Comparison of ENCODE assay signal across 5 fruit fly cellular contexts in the genomic region with DNA sequence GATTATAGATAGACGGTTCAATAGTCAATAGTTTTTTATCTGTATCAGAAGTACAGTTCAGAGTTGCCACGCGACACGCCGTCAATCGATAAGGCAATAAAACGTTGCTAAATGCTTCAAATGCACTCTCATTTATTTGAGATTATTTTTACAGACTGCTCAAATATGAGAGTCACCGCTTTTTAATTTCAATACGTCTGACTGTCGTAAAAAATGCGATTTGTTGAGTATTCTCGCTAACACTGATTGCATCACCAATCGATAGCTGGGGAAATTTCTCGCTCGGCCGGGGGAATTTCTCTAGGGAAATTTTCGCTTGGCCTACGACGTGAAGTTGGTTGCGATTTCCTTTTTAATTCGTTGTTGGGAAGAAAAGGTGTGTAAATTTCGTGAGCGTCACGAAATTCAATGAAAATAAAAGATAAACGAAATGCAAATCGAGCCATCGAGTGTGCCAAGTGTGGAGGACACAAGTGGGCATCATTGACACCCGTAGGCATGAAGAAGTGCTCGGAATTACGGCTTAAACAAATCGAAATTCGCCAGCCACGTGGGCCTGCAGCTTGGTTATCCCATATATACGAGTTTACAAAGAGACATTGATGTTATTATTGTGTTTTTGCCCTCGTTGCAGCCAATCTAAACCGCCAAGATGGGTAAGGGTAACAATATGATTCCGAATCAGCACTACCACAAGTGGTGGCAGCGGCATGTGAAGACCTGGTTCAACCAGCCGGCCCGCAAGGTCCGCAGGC.
TF ChIP-seq lines count a peak whose summit lies in the region.

Dref (minus strand) TSS at position 247 of the 755 bp plus-strand sequence.
RpL13 (plus strand) TSS at position 331 of the 755 bp plus-strand sequence.

TF ChIP-seq in whole organism, adult, 20 proteins besides CTCF, POLR2A, EP300 and RAD21 (continued from another document):
- TF ChIP-seq CG11617 (GFP tag; optimal IDR thresholded peaks at IDR 0.05; lab: Kevin White, UChicago) (peak; percentile 97), CG7101 (tag; optimal IDR thresholded peaks at IDR 0.05; lab: Kevin White, UChicago) (peak; percentile 95), bab1 (GFP tag; optimal IDR thresholded peaks at IDR 0.05; lab: Kevin White, UChicago) (peak; percentile 94), cnc (optimal IDR thresholded peaks at IDR 0.05; lab: Kevin White, UChicago) (no peak)

TF ChIP-seq in whole organism, embryonic, 481 proteins besides CTCF, POLR2A, EP300 and RAD21 (continued from another document and continues in another):
- TF ChIP-seq CG3838 (GFP tag; optimal IDR thresholded peaks at IDR 0.05; lab: Kevin White, UChicago) (peak; percentile 71), Xrp1 (GFP tag; IDR thresholded peaks at IDR 0.05; lab: Robert Waterston, UW) (peak; percentile 58; the same call in 1 of the 2 replicates), Hr39 (optimal IDR thresholded peaks at IDR 0.05; lab: Kevin White, UChicago) (no peak), lab (GFP tag; optimal IDR thresholded peaks at IDR 0.05; lab: Kevin White, UChicago) (peak; percentile 96), CG4360 (GFP tag; IDR thresholded peaks at IDR 0.05; lab: Robert Waterston, UW) (0 out of 2 replicates have a peak, but pooled peaks have one; percentile 28), Atf6 (GFP tag; IDR thresholded peaks at IDR 0.05; lab: Robert Waterston, UW) (peak; percentile 84), danr (GFP tag; IDR thresholded peaks at IDR 0.05; lab: Robert Waterston, UW) (no peak), CG4617 (GFP tag; optimal IDR thresholded peaks at IDR 0.05; lab: Kevin White, UChicago; ENCODE audit: borderline replicate concordance) (peak; percentile 70), CG14860 (GFP tag; IDR thresholded peaks at IDR 0.05; lab: Robert Waterston, UW; ENCODE audit: partially characterized antibody) (peak; percentile 83), tna (GFP tag; IDR thresholded peaks at IDR 0.05; lab: Robert Waterston, UW; ENCODE audit: partially characterized antibody) (peak; percentile 75; the same call in 1 of the 2 replicates), ERR (GFP tag; optimal IDR thresholded peaks at IDR 0.05; lab: Kevin White, UChicago) (peak; percentile 74), CG34224 (GFP tag; IDR thresholded peaks at IDR 0.05; lab: Robert Waterston, UW; ENCODE audit: partially characterized antibody) (peak; percentile 82), CG2889 (GFP tag; IDR thresholded peaks at IDR 0.05; lab: Robert Waterston, UW) (no peak), Sox102F (GFP tag; optimal IDR thresholded peaks at IDR 0.05; lab: Kevin White, UChicago) (peak; percentile 68), seq (GFP tag; IDR thresholded peaks at IDR 0.05; lab: Robert Waterston, UW) (peak; percentile 77), pita (GFP tag; optimal IDR thresholded peaks at IDR 0.05; lab: Kevin White, UChicago) (no peak), CG9932 (GFP tag; IDR thresholded peaks at IDR 0.05; lab: Robert Waterston, UW) (peak; percentile 73), CG15479 (GFP tag; optimal IDR thresholded peaks at IDR 0.05; lab: Kevin White, UChicago) (peak; percentile 79), pum (GFP tag; optimal IDR thresholded peaks at IDR 0.05; lab: Kevin White, UChicago) (peak; percentile 67), lola (GFP tag; optimal IDR thresholded peaks at IDR 0.05; lab: Kevin White, UChicago) (peak in 1 of 3 experiments; percentile 61), sr (GFP tag; IDR thresholded peaks at IDR 0.05; lab: Robert Waterston, UW) (peak; percentile 85; the same call in 2 of the 3 replicates), pnt (GFP tag; optimal IDR thresholded peaks at IDR 0.05; lab: Kevin White, UChicago) (peak; percentile 51), lov (optimal IDR thresholded peaks at IDR 0.05; lab: Kevin White, UChicago) (no peak), lov (GFP tag; IDR thresholded peaks at IDR 0.05; lab: Robert Waterston, UW) (peak; percentile 96), CG5953 (GFP tag; IDR thresholded peaks at IDR 0.05; lab: Robert Waterston, UW) (peak; percentile 73), amos (GFP tag; IDR thresholded peaks at IDR 0.05; lab: Robert Waterston, UW; ENCODE audit: partially characterized antibody) (peak; percentile 72), CG18599 (GFP tag; optimal IDR thresholded peaks at IDR 0.05; lab: Kevin White, UChicago) (peak; percentile 92)

TF ChIP-seq in whole organism, prepupa, 60 proteins besides CTCF, POLR2A, EP300 and RAD21 (continued from another document and continues in another):
- TF ChIP-seq fkh (GFP tag; optimal IDR thresholded peaks at IDR 0.05; lab: Kevin White, UChicago) (peak; percentile 79), CG31627 (GFP tag; optimal IDR thresholded peaks at IDR 0.05; lab: Kevin White, UChicago) (peak; percentile 78), Sox15 (GFP tag; optimal IDR thresholded peaks at IDR 0.05; lab: Kevin White, UChicago) (peak; percentile 28), CG6808 (GFP tag; optimal IDR thresholded peaks at IDR 0.05; lab: Kevin White, UChicago) (peak; percentile 78), Blimp-1 (GFP tag; optimal IDR thresholded peaks at IDR 0.05; lab: Kevin White, UChicago) (peak; percentile 82), fd85E (GFP tag; optimal IDR thresholded peaks at IDR 0.05; lab: Kevin White, UChicago) (peak; percentile 82), CG4318 (GFP tag; optimal IDR thresholded peaks at IDR 0.05; lab: Kevin White, UChicago) (no peak), CG34406 (GFP tag; optimal IDR thresholded peaks at IDR 0.05; lab: Kevin White, UChicago) (peak; percentile 79), CG11294 (GFP tag; IDR thresholded peaks at IDR 0.05; lab: Robert Waterston, UW) (no peak), CG7368 (GFP tag; optimal IDR thresholded peaks at IDR 0.05; lab: Kevin White, UChicago) (peak; percentile 84), ss (GFP tag; optimal IDR thresholded peaks at IDR 0.05; lab: Kevin White, UChicago) (peak; percentile 69 to 93), CG1621 (tag; optimal IDR thresholded peaks at IDR 0.05; lab: Kevin White, UChicago) (peak; percentile 83), fd59A (GFP tag; optimal IDR thresholded peaks at IDR 0.05; lab: Kevin White, UChicago) (peak; percentile 60), CG6276 (GFP tag; optimal IDR thresholded peaks at IDR 0.05; lab: Kevin White, UChicago) (no peak), CG6792 (GFP tag; optimal IDR thresholded peaks at IDR 0.05; lab: Kevin White, UChicago) (peak; percentile 66), esn (GFP tag; optimal IDR thresholded peaks at IDR 0.05; lab: Kevin White, UChicago) (peak; percentile 91), net (GFP tag; optimal IDR thresholded peaks at IDR 0.05; lab: Kevin White, UChicago) (peak; percentile 80), achi (GFP tag; optimal IDR thresholded peaks at IDR 0.05; lab: Kevin White, UChicago) (peak; percentile 82), Smox (GFP tag; optimal IDR thresholded peaks at IDR 0.05; lab: Kevin White, UChicago) (no peak), Hr4 (GFP tag; optimal IDR thresholded peaks at IDR 0.05; lab: Kevin White, UChicago) (peak; percentile 73), CG9139 (GFP tag; optimal IDR thresholded peaks at IDR 0.05; lab: Kevin White, UChicago) (peak; percentile 86), CG16779 (tag; optimal IDR thresholded peaks at IDR 0.05; lab: Kevin White, UChicago) (peak; percentile 81), CG3919 (GFP tag; optimal IDR thresholded peaks at IDR 0.05; lab: Kevin White, UChicago) (peak; percentile 85), CG11762 (GFP tag; optimal IDR thresholded peaks at IDR 0.05; lab: Kevin White, UChicago; ENCODE audit: insufficient read depth) (peak; percentile 59), Eip78C (GFP tag; lab: Kevin White, UChicago) (peak; percentile 90), CG6854 (GFP tag; optimal IDR thresholded peaks at IDR 0.05; lab: Kevin White, UChicago) (peak; percentile 97), dac (GFP tag; optimal IDR thresholded peaks at IDR 0.05; lab: Kevin White, UChicago) (peak; percentile 46), Eip93F (GFP tag; optimal IDR thresholded peaks at IDR 0.05; lab: Kevin White, UChicago) (no peak), acj6 (GFP tag; optimal IDR thresholded peaks at IDR 0.05; lab: Kevin White, UChicago) (peak; percentile 72), CG6163 (GFP tag; IDR thresholded peaks at IDR 0.05; lab: Robert Waterston, UW) (peak; percentile 89)

TF ChIP-seq in whole organism, pupa, 21 proteins besides CTCF, POLR2A, EP300 and RAD21 (continued from another document):
- TF ChIP-seq CG14655 (GFP tag; optimal IDR thresholded peaks at IDR 0.05; lab: Kevin White, UChicago) (no peak), CG17806 (tag; optimal IDR thresholded peaks at IDR 0.05; lab: Kevin White, UChicago) (peak; percentile 38)

TF ChIP-seq in whole organism, wandering third instar larva, 38 proteins besides CTCF, POLR2A, EP300 and RAD21 (continued from another document):
- TF ChIP-seq Abd-B (GFP tag; optimal IDR thresholded peaks at IDR 0.05; lab: Kevin White, UChicago) (no peak), foxo (GFP tag; optimal IDR thresholded peaks at IDR 0.05; lab: Kevin White, UChicago) (peak; percentile 67 to 73), Sp1 (GFP tag; optimal IDR thresholded peaks at IDR 0.05; lab: Kevin White, UChicago) (peak; percentile 93), br (GFP tag; optimal IDR thresholded peaks at IDR 0.05; lab: Kevin White, UChicago) (peak; percentile 88), fru (GFP tag; optimal IDR thresholded peaks at IDR 0.05; lab: Kevin White, UChicago) (peak; percentile 83), Rel (GFP tag; optimal IDR thresholded peaks at IDR 0.05; lab: Kevin White, UChicago) (no peak), Rel (tag; optimal IDR thresholded peaks at IDR 0.05; lab: Kevin White, UChicago) (peak; percentile 80), psq (GFP tag; optimal IDR thresholded peaks at IDR 0.05; lab: Kevin White, UChicago) (peak; percentile 60), Jra (GFP tag; optimal IDR thresholded peaks at IDR 0.05; lab: Kevin White, UChicago) (peak; percentile 71), Hr83 (GFP tag; optimal IDR thresholded peaks at IDR 0.05; lab: Kevin White, UChicago; ENCODE audit: poor library complexity, severe bottlenecking) (peak; percentile 94)
